Worm (Caenorhabditis elegans): ENCODE measurements around the gene nhr-219.

The nhr-219 gene

DNA sequence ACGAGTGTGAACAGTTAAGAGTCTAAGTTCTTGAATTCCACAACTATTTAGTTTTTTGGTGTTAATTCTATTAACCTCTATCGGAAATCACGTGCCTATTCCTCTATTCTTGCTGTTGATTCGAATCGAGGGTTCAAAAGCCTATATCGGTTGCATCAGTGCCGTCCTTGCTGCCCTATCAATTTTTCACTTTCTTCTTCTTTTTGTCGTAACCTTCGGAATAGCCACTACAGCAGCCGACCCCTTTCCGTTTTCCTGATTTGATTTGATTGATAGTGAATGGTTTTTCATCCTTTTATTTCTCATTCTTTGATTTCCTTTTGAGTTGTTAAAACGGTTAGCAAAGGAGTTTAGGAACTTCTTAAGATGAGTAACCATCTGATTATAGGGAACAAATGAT lies 28.3 kb upstream of the nhr-219 start:
- no peak for TF ChIP-seq hmbx-1 (tag; optimal IDR thresholded peaks at IDR 0.05)
- no peak for TF ChIP-seq hmg-4 (GFP tag; optimal IDR thresholded peaks at IDR 0.05)
- no peak for TF ChIP-seq ceh-36 (tag; optimal IDR thresholded peaks at IDR 0.05)
- no peak for TF ChIP-seq F13C5.2 (tag; optimal IDR thresholded peaks at IDR 0.05)
- TF ChIP-seq tbx-37 (GFP tag; conservative IDR thresholded peaks at IDR 0.05), result no peak
- TF ChIP-seq scrt-1 (GFP tag; IDR thresholded peaks at IDR 0.05), result no peak
- no peak for TF ChIP-seq sea-1 (GFP tag; conservative IDR thresholded peaks at IDR 0.05)
- TF ChIP-seq tra-4 (tag; optimal IDR thresholded peaks at IDR 0.05), result no peak
- no peak for TF ChIP-seq aly-1 (tag; optimal IDR thresholded peaks at IDR 0.05)
- no peak for TF ChIP-seq ama-1 (optimal IDR thresholded peaks at IDR 0.05)
- no peak for TF ChIP-seq B0310.2 (tag; optimal IDR thresholded peaks at IDR 0.05)
- TF ChIP-seq pes-1 (GFP tag; IDR thresholded peaks at IDR 0.05), result no peak
- no peak for TF ChIP-seq hnd-1 (tag; optimal IDR thresholded peaks at IDR 0.05)
- TF ChIP-seq ets-7 (tag; optimal IDR thresholded peaks at IDR 0.05), result no peak
- no peak for TF ChIP-seq tbx-11 (GFP tag; IDR thresholded peaks at IDR 0.05)
- no peak for TF ChIP-seq flt-1 (GFP tag; IDR thresholded peaks at IDR 0.05)
- no peak for TF ChIP-seq ceh-13 (GFP tag; optimal IDR thresholded peaks at IDR 0.05)

DNA sequence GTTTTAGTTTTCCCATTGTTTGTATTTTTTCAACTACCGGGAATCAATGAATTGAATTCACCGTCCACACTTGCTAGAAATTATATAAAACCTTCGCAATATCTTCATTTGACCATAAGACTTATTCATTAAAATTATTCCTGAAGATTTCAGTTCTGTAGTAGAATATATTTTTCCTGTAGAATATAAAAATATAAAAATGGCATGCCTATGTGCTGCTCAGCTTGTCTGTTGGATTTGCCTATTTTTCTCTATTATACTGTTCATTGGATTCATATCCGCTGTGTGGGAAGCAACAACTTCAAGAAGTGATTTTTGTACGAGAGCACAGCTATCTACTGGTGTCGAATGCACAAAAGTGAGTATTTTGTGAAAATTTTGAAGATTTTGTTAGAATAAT lies 25.7 kb upstream of the nhr-219 start, which contains the start of gene F59E11.6:
Gene F59E11.6 (plus strand): TSS at position 111 of the 400 bp plus-strand sequence.
- TF ChIP-seq tra-4 (tag; optimal IDR thresholded peaks at IDR 0.05) (no peak), scrt-1 (GFP tag; IDR thresholded peaks at IDR 0.05) (no peak), B0310.2 (tag; optimal IDR thresholded peaks at IDR 0.05) (no peak), hmg-4 (GFP tag; optimal IDR thresholded peaks at IDR 0.05) (no peak), ama-1 (optimal IDR thresholded peaks at IDR 0.05) (no peak), tbx-37 (GFP tag; conservative IDR thresholded peaks at IDR 0.05) (no peak)

DNA sequence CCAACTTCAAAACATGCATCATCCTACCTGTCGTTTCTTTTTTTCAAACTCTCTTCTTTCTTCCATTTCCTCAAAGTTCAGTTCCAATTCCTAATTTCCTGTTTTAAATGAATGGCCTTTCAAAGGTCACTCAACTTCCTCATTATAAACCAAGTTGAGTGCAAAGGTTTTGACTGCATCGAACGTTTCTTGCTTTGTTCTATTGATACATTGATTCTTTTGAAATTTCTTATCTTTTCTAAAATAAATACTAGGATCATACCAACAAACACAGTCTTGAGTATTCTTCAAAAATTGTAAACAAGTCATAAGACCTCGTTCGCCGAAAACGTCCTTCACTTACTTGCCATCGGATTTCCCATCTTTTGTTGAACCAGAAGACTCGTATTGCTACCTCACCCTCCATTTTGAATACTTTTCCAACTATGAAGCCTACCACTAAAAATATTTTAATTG lies 24.2 kb upstream of the nhr-219 start, which contains the start of gene F59E11.7:
Gene F59E11.7 (plus strand): TSS at position 51 of the 456 bp plus-strand sequence.
- TF ChIP-seq flt-1 (GFP tag; IDR thresholded peaks at IDR 0.05), result no peak
- TF ChIP-seq F13C5.2 (tag; optimal IDR thresholded peaks at IDR 0.05), result no peak
- TF ChIP-seq B0310.2 (tag; optimal IDR thresholded peaks at IDR 0.05), result no peak
- TF ChIP-seq tbx-11 (GFP tag; IDR thresholded peaks at IDR 0.05), result no peak
- TF ChIP-seq tbx-37 (GFP tag; conservative IDR thresholded peaks at IDR 0.05), result no peak
- TF ChIP-seq scrt-1 (GFP tag; IDR thresholded peaks at IDR 0.05), result no peak
- TF ChIP-seq hmbx-1 (tag; optimal IDR thresholded peaks at IDR 0.05), result no peak
- TF ChIP-seq ama-1 (optimal IDR thresholded peaks at IDR 0.05), result no peak
- TF ChIP-seq hmg-4 (GFP tag; optimal IDR thresholded peaks at IDR 0.05), result no peak
- TF ChIP-seq hnd-1 (tag; optimal IDR thresholded peaks at IDR 0.05), result no peak
- no peak for TF ChIP-seq pes-1 (GFP tag; IDR thresholded peaks at IDR 0.05)
- TF ChIP-seq aly-1 (tag; optimal IDR thresholded peaks at IDR 0.05), result no peak
- TF ChIP-seq tra-4 (tag; optimal IDR thresholded peaks at IDR 0.05), result no peak
- no peak for TF ChIP-seq ceh-13 (GFP tag; optimal IDR thresholded peaks at IDR 0.05)
- TF ChIP-seq ets-7 (tag; optimal IDR thresholded peaks at IDR 0.05), result no peak
- TF ChIP-seq sea-1 (GFP tag; conservative IDR thresholded peaks at IDR 0.05), result no peak

DNA sequence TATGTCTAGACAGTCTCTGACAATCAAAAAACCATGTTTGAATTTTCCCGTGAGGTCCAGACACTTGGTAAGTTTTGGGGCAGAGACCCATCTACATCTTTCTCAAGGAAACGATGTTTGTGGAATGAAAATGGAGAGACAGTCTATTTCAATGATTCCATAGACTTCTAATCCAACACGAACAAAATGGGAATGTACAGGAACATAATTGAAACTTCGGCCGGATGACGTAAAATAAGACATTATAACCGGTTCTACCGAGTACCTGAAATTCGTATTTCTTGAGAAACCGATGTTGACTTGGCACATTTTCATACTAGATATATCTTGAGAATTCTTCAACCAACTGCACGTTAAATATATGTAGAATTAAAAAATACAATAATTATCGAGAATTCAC lies 22.1 kb upstream of the nhr-219 start, which contains the start of gene str-87:
Gene str-87 (minus strand): TSS at position 101 of the 400 bp plus-strand sequence.
- no peak for TF ChIP-seq hnd-1 (tag; optimal IDR thresholded peaks at IDR 0.05)
- TF ChIP-seq ets-7 (tag; optimal IDR thresholded peaks at IDR 0.05), result no peak
- TF ChIP-seq scrt-1 (GFP tag; IDR thresholded peaks at IDR 0.05), result no peak
- no peak for TF ChIP-seq ama-1 (optimal IDR thresholded peaks at IDR 0.05)
- no peak for TF ChIP-seq B0310.2 (tag; optimal IDR thresholded peaks at IDR 0.05)
- no peak for TF ChIP-seq tbx-37 (GFP tag; conservative IDR thresholded peaks at IDR 0.05)
- TF ChIP-seq aly-1 (tag; optimal IDR thresholded peaks at IDR 0.05), result no peak
- no peak for TF ChIP-seq hmbx-1 (tag; optimal IDR thresholded peaks at IDR 0.05)
- TF ChIP-seq sea-1 (GFP tag; conservative IDR thresholded peaks at IDR 0.05), result no peak
- TF ChIP-seq F13C5.2 (tag; optimal IDR thresholded peaks at IDR 0.05), result no peak
- TF ChIP-seq tra-4 (tag; optimal IDR thresholded peaks at IDR 0.05), result no peak
- TF ChIP-seq tbx-11 (GFP tag; IDR thresholded peaks at IDR 0.05), result no peak
- TF ChIP-seq hmg-4 (GFP tag; optimal IDR thresholded peaks at IDR 0.05), result no peak
- no peak for TF ChIP-seq pes-1 (GFP tag; IDR thresholded peaks at IDR 0.05)
- no peak for TF ChIP-seq ceh-13 (GFP tag; optimal IDR thresholded peaks at IDR 0.05)
- no peak for TF ChIP-seq flt-1 (GFP tag; IDR thresholded peaks at IDR 0.05)
- no peak for TF ChIP-seq ceh-36 (tag; optimal IDR thresholded peaks at IDR 0.05)

DNA sequence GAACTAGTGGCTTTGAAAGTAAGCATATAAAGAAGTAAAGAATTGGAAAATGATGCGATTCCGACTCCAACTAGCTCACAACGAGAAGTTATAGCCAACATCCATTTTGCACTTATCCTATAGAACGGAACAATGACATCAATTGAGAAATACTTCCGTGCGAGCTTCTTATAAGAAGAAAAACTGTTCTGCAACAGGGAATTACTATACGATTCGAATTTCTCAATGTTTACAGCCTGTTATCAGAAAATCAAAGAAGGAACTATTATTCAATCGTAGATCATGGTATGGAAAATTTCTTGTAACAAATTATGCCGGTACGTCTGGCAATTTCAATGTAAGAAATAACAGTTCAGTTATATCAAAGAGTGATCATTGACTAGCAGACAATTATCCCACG lies 19.8 kb upstream of the nhr-219 start, which contains the start of gene str-85:
Gene str-85 (minus strand): TSS at position 101 of the 400 bp plus-strand sequence.
- TF ChIP-seq ceh-36 (tag; optimal IDR thresholded peaks at IDR 0.05) (no peak), ama-1 (optimal IDR thresholded peaks at IDR 0.05) (no peak), ceh-13 (GFP tag; optimal IDR thresholded peaks at IDR 0.05) (no peak), F13C5.2 (tag; optimal IDR thresholded peaks at IDR 0.05) (no peak), tbx-37 (GFP tag; conservative IDR thresholded peaks at IDR 0.05) (no peak), flt-1 (GFP tag; IDR thresholded peaks at IDR 0.05) (no peak), tra-4 (tag; optimal IDR thresholded peaks at IDR 0.05) (no peak), scrt-1 (GFP tag; IDR thresholded peaks at IDR 0.05) (no peak), pes-1 (GFP tag; IDR thresholded peaks at IDR 0.05) (no peak), ets-7 (tag; optimal IDR thresholded peaks at IDR 0.05) (no peak), hnd-1 (tag; optimal IDR thresholded peaks at IDR 0.05) (no peak), tbx-11 (GFP tag; IDR thresholded peaks at IDR 0.05) (no peak), sea-1 (GFP tag; conservative IDR thresholded peaks at IDR 0.05) (no peak)

DNA sequence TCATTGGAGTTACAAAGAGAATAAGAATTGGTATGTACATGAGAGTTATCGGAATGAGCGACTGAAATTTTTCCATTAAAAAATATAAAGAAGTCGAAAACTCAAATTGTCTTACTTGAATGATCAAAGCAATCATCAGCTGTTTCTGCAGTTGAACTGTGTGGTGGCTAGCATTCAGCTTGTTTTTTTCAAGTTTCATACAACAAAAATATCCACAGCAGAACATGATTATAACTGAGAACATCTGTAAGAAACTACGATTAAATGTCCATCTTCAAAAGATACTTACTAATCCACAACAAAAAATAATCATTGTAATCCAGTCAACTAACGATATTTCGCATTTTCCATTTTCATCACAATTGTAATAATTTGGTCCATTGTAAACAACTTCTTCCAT lies 18.8 kb upstream of the nhr-219 start:
- no peak for TF ChIP-seq flt-1 (GFP tag; IDR thresholded peaks at IDR 0.05)
- TF ChIP-seq hnd-1 (tag; optimal IDR thresholded peaks at IDR 0.05), result no peak
- TF ChIP-seq ceh-36 (tag; optimal IDR thresholded peaks at IDR 0.05), result no peak
- TF ChIP-seq ama-1 (optimal IDR thresholded peaks at IDR 0.05), result no peak
- no peak for TF ChIP-seq hmg-4 (GFP tag; optimal IDR thresholded peaks at IDR 0.05)
- no peak for TF ChIP-seq tra-4 (tag; optimal IDR thresholded peaks at IDR 0.05)
- no peak for TF ChIP-seq B0310.2 (tag; optimal IDR thresholded peaks at IDR 0.05)
- TF ChIP-seq ceh-13 (GFP tag; optimal IDR thresholded peaks at IDR 0.05), result no peak
- TF ChIP-seq tbx-11 (GFP tag; IDR thresholded peaks at IDR 0.05), result no peak
- TF ChIP-seq scrt-1 (GFP tag; IDR thresholded peaks at IDR 0.05), result no peak
- no peak for TF ChIP-seq aly-1 (tag; optimal IDR thresholded peaks at IDR 0.05)

DNA sequence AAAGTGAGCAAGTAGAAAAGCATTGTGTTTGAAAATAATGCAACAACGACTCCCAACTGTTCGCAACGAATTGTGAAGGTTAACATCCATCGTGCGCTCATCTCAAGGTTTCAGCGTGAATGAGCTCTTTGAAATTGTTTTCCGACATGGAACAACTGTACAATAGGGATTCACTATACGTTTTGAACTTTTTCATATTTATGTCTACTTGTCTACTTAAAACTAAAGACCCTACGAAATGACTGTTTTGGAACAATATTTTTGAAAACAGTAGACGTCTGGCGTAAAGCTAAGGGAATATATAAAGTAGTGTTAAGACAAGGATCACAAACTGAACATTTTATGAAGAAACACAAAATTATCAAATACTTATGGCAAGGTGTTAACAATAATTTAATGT lies 17.6 kb upstream of the nhr-219 start, which contains the start of gene str-86:
Gene str-86 (minus strand): TSS at position 101 of the 400 bp plus-strand sequence.
- TF ChIP-seq hnd-1 (tag; optimal IDR thresholded peaks at IDR 0.05) (no peak), tbx-11 (GFP tag; IDR thresholded peaks at IDR 0.05) (no peak), ama-1 (optimal IDR thresholded peaks at IDR 0.05) (no peak), scrt-1 (GFP tag; IDR thresholded peaks at IDR 0.05) (no peak), B0310.2 (tag; optimal IDR thresholded peaks at IDR 0.05) (no peak), ceh-36 (tag; optimal IDR thresholded peaks at IDR 0.05) (no peak), ceh-13 (GFP tag; optimal IDR thresholded peaks at IDR 0.05) (no peak), tbx-37 (GFP tag; conservative IDR thresholded peaks at IDR 0.05) (no peak), F13C5.2 (tag; optimal IDR thresholded peaks at IDR 0.05) (no peak), ets-7 (tag; optimal IDR thresholded peaks at IDR 0.05) (no peak), hmg-4 (GFP tag; optimal IDR thresholded peaks at IDR 0.05) (no peak), sea-1 (GFP tag; conservative IDR thresholded peaks at IDR 0.05) (no peak)
